Worm (Caenorhabditis elegans) whole organism, L4 larva: Measurements from ENCODE around the gene Y49A10A.2.
A peak's percentile ranks its signal among the peaks of the same experiment; 100 is the strongest.

Experiments
- D1046.2 ChIP-seq: fragments of 200-800 bp; sonication (Bioruptor generic); IDR thresholded peaks from 2 replicates; pipeline ENCODE4 v1.3.6; 2022; ENCODE audit warnings: missing genetic modification characterization, missing compliant biosample characterization
- F37D6.2 ChIP-seq: sonication (generic microtip); optimal IDR thresholded peaks from 2 replicates; lab custom pipeline; 2016; ENCODE audit warnings: mild to moderate bottlenecking, missing genetic modification characterization, missing compliant biosample characterization
- F49E8.2 ChIP-seq: sonication (generic microtip); optimal IDR thresholded peaks from 2 replicates; lab custom pipeline; 2016; ENCODE audit warnings: missing compliant biosample characterization, mild to moderate bottlenecking, missing genetic modification characterization, borderline replicate concordance
- R02D3.7 ChIP-seq: fragments of 150-350 bp; sonication (generic microtip); optimal IDR thresholded peaks from 3 replicates; lab custom pipeline; 2014; ENCODE audit warnings: missing biosample characterization, missing genetic modification characterization
- T20F7.1 ChIP-seq: fragments of 200-800 bp; sonication (Bioruptor generic); optimal IDR thresholded peaks from 2 replicates; lab custom pipeline; 2018; ENCODE audit warnings: mild to moderate bottlenecking, missing genetic modification characterization, missing compliant biosample characterization
- Y48G9A.11 ChIP-seq: fragments of 200-800 bp; sonication (Bioruptor generic); IDR thresholded peaks from 2 replicates; pipeline ENCODE4 v1.3.6; 2022; ENCODE audit warnings: missing genetic modification reagents, missing genetic modification characterization, missing compliant biosample characterization
- ZK546.5 ChIP-seq, 2 experiments: sonication (generic microtip); optimal IDR thresholded peaks; 2 replicates each; lab custom pipeline; 2017; ENCODE audit warnings: missing biosample characterization in 2 of 2, missing genetic modification characterization in 2 of 2
- aha-1 ChIP-seq: fragments of 150-350 bp; peaks from one replicate; lab custom pipeline; 2014; ENCODE audit warnings: missing biosample characterization, missing genetic modification characterization
- aly-2 ChIP-seq: sonication (generic microtip); optimal IDR thresholded peaks from 2 replicates; lab custom pipeline; 2018; ENCODE audit warnings: missing biosample characterization, missing genetic modification characterization
- attf-4 ChIP-seq: sonication (generic microtip); optimal IDR thresholded peaks from 3 replicates; lab custom pipeline; 2017; ENCODE audit warnings: missing biosample characterization, missing genetic modification characterization
- ceh-28 ChIP-seq: fragments of 150-350 bp; optimal IDR thresholded peaks from 2 replicates; lab custom pipeline; 2014; ENCODE audit warnings: missing biosample characterization, missing genetic modification reagents, missing genetic modification characterization
- ceh-32 ChIP-seq: sonication (generic microtip); optimal IDR thresholded peaks from 2 replicates; lab custom pipeline; 2016; ENCODE audit warnings: mild to moderate bottlenecking, missing genetic modification characterization, missing compliant biosample characterization; ENCODE audit not compliant: poor library complexity
- ceh-44 ChIP-seq: fragments of 200-800 bp; sonication (Bioruptor generic); IDR thresholded peaks from 2 replicates; pipeline ENCODE4 v1.3.6; 2022; ENCODE audit warnings: missing genetic modification reagents, missing genetic modification characterization, missing compliant biosample characterization
- daf-16 ChIP-seq, 3 experiments: sonication (generic microtip); optimal IDR thresholded peaks; 2 replicates each; lab custom pipeline; 2016 to 2017; ENCODE audit warnings: missing genetic modification characterization in 3 of 3, missing genetic modification reagents in 3 of 3, mild to moderate bottlenecking in 2 of 3, missing compliant biosample characterization in 2 of 3, missing biosample characterization in 1 of 3, moderate library complexity in 1 of 3
- daf-19 ChIP-seq: fragments of 200-800 bp; sonication (Bioruptor generic); conservative IDR thresholded peaks from 2 replicates; pipeline ENCODE4 v1.3.6; 2022; ENCODE audit warnings: missing genetic modification characterization, missing compliant biosample characterization
- daf-8 ChIP-seq: fragments of 200-800 bp; sonication (Bioruptor generic); IDR thresholded peaks from 2 replicates; pipeline ENCODE4 v1.3.6; 2022; ENCODE audit warnings: missing genetic modification characterization, missing compliant biosample characterization
- dmd-6 ChIP-seq: fragments of 200-800 bp; sonication (Bioruptor generic); IDR thresholded peaks from 2 replicates; pipeline ENCODE4 v1.3.6; 2022; ENCODE audit warnings: missing genetic modification reagents, missing genetic modification characterization, missing compliant biosample characterization
- dmd-8 ChIP-seq: fragments of 200-800 bp; sonication (Bioruptor generic); IDR thresholded peaks from 2 replicates; pipeline ENCODE4 v1.3.6; 2022; ENCODE audit warnings: missing genetic modification characterization, missing compliant biosample characterization
- dve-1 ChIP-seq: sonication (generic microtip); optimal IDR thresholded peaks from 2 replicates; lab custom pipeline; 2017; ENCODE audit warnings: antibody characterized with exemption, mild to moderate bottlenecking, missing genetic modification characterization, missing compliant biosample characterization; ENCODE audit not compliant: insufficient read depth
- fkh-10 ChIP-seq: fragments of 150-350 bp; optimal IDR thresholded peaks from 2 replicates; lab custom pipeline; 2014; ENCODE audit warnings: missing biosample characterization, missing genetic modification reagents, missing genetic modification characterization
- fos-1 ChIP-seq: fragments of 150-350 bp; optimal IDR thresholded peaks from 2 replicates; lab custom pipeline; 2014; ENCODE audit warnings: missing biosample characterization, missing genetic modification characterization
- hif-1 ChIP-seq, 2 experiments: sonication (generic microtip); optimal IDR thresholded peaks; 2 replicates each; lab custom pipeline; 2016 to 2017; ENCODE audit warnings: missing compliant biosample characterization in 2 of 2, missing genetic modification characterization in 2 of 2, missing genetic modification reagents in 2 of 2, missing genotype in 2 of 2, mild to moderate bottlenecking in 1 of 2
- hlh-30 ChIP-seq: sonication (generic microtip); optimal IDR thresholded peaks from 2 replicates; lab custom pipeline; 2017; ENCODE audit warnings: antibody characterized with exemption, mild to moderate bottlenecking, missing genetic modification characterization, missing compliant biosample characterization; ENCODE audit not compliant: insufficient read depth
- hmg-1.1 ChIP-seq: fragments of 200-800 bp; sonication (Bioruptor generic); IDR thresholded peaks from 2 replicates; pipeline ENCODE4 v1.3.6; 2022; ENCODE audit warnings: missing genetic modification reagents, missing genetic modification characterization, missing compliant biosample characterization
- jun-1 ChIP-seq: fragments of 150-350 bp; optimal IDR thresholded peaks from 2 replicates; lab custom pipeline; 2014; ENCODE audit warnings: missing biosample characterization, missing genetic modification reagents, missing genetic modification characterization
- lin-38 ChIP-seq: fragments of 200-800 bp; sonication (Bioruptor generic); IDR thresholded peaks from 2 replicates; pipeline ENCODE4 v1.3.6; 2022; ENCODE audit warnings: missing genetic modification reagents, missing genetic modification characterization, missing compliant biosample characterization
- lir-3 ChIP-seq: sonication (generic microtip); optimal IDR thresholded peaks from 2 replicates; lab custom pipeline; 2016; ENCODE audit warnings: mild to moderate bottlenecking, missing genetic modification characterization, missing compliant biosample characterization
- lsy-2 ChIP-seq, 2 experiments: fragments of 150-350 bp in 1 of 2; sonication (generic microtip) in 1 of 2; optimal IDR thresholded peaks; 2 replicates each; lab custom pipeline; 2014 to 2017; ENCODE audit warnings: missing biosample characterization in 2 of 2, missing genetic modification characterization in 2 of 2
- mdl-1 ChIP-seq, 2 experiments: fragments of 150-350 bp in 1 of 2; sonication (generic microtip) in 1 of 2; optimal IDR thresholded peaks; 2 replicates each; lab custom pipeline; 2014 to 2017; ENCODE audit warnings: missing biosample characterization in 2 of 2, missing genetic modification characterization in 2 of 2
- mdt-29 ChIP-seq: fragments of 200-800 bp; sonication (Bioruptor generic); IDR thresholded peaks from 2 replicates; pipeline ENCODE4 v1.3.6; 2022; ENCODE audit warnings: missing genetic modification reagents, missing genetic modification characterization, missing compliant biosample characterization
- mep-1 ChIP-seq: fragments of 150-350 bp; sonication (generic microtip); optimal IDR thresholded peaks from 3 replicates; lab custom pipeline; 2014; ENCODE audit warnings: missing biosample characterization, missing genetic modification characterization
- mes-2 ChIP-seq: sonication (generic microtip); optimal IDR thresholded peaks from 2 replicates; lab custom pipeline; 2016; ENCODE audit warnings: missing genotype, mild to moderate bottlenecking, missing genetic modification characterization, missing compliant biosample characterization; ENCODE audit not compliant: poor library complexity, severe bottlenecking
- nhr-10 ChIP-seq: fragments of 150-350 bp; optimal IDR thresholded peaks from 2 replicates; lab custom pipeline; 2014; ENCODE audit warnings: missing biosample characterization, missing genetic modification characterization
- nhr-111 ChIP-seq: fragments of 200-800 bp; sonication (Bioruptor generic); optimal IDR thresholded peaks from 2 replicates; lab custom pipeline; 2018; ENCODE audit warnings: mild to moderate bottlenecking, missing genetic modification characterization, missing compliant biosample characterization
- nhr-25 ChIP-seq: sonication (generic microtip); optimal IDR thresholded peaks from 2 replicates; lab custom pipeline; 2017; ENCODE audit warnings: missing genetic modification characterization, mild to moderate bottlenecking, missing compliant biosample characterization, antibody characterized with exemption, moderate library complexity, borderline replicate concordance; ENCODE audit not compliant: insufficient read depth
- nhr-28 ChIP-seq: fragments of 150-350 bp; optimal IDR thresholded peaks from 2 replicates; lab custom pipeline; 2014; ENCODE audit warnings: missing biosample characterization, missing genetic modification characterization
- nhr-41 ChIP-seq: fragments of 200-800 bp; sonication (Bioruptor generic); IDR thresholded peaks from 2 replicates; pipeline ENCODE4 v1.3.6; 2022; ENCODE audit warnings: missing genetic modification reagents, missing genetic modification characterization, missing compliant biosample characterization
- nhr-48 ChIP-seq: sonication (generic microtip); optimal IDR thresholded peaks from 2 replicates; lab custom pipeline; 2016; ENCODE audit warnings: mild to moderate bottlenecking, missing genetic modification characterization, missing compliant biosample characterization
- nhr-6 ChIP-seq: fragments of 150-350 bp; optimal IDR thresholded peaks from 2 replicates; lab custom pipeline; 2014; ENCODE audit warnings: missing biosample characterization, missing genetic modification characterization
- nhr-76 ChIP-seq: fragments of 150-350 bp; optimal IDR thresholded peaks from 2 replicates; lab custom pipeline; 2014; ENCODE audit warnings: missing biosample characterization, missing genetic modification characterization
- pha-4 ChIP-seq, 2 experiments: fragments of 150-350 bp in 1 of 2; fragments of 200-800 bp in 1 of 2; sonication (Bioruptor generic) in 1 of 2; IDR thresholded peaks in 1 of 2; optimal IDR thresholded peaks in 1 of 2; 2 replicates each; pipeline versions ENCODE4 v1.3.6 to Lab custom; 2014 to 2022; ENCODE audit warnings: missing genetic modification characterization in 2 of 2, missing genetic modification reagents in 2 of 2, missing biosample characterization in 1 of 2, missing compliant biosample characterization in 1 of 2
- rbr-2 ChIP-seq: sonication (generic microtip); optimal IDR thresholded peaks from 2 replicates; lab custom pipeline; 2016; ENCODE audit warnings: missing genotype, missing genetic modification characterization, missing compliant biosample characterization
- saeg-2 ChIP-seq: fragments of 200-800 bp; sonication (Bioruptor generic); IDR thresholded peaks from 2 replicates; pipeline ENCODE4 v1.3.6; 2022; ENCODE audit warnings: missing genetic modification reagents, missing genetic modification characterization, missing compliant biosample characterization
- sdz-12 ChIP-seq: fragments of 200-800 bp; sonication (Bioruptor generic); optimal IDR thresholded peaks from 2 replicates; lab custom pipeline; 2018; ENCODE audit warnings: mild to moderate bottlenecking, missing genetic modification characterization, missing compliant biosample characterization
- set-16 ChIP-seq: fragments of 200-800 bp; sonication (Bioruptor generic); IDR thresholded peaks from 2 replicates; pipeline ENCODE4 v1.3.6; 2022; ENCODE audit warnings: missing genetic modification reagents, missing genetic modification characterization, missing compliant biosample characterization
- skn-1 ChIP-seq: fragments of 150-350 bp; optimal IDR thresholded peaks from 2 replicates; lab custom pipeline; 2014; ENCODE audit warnings: missing biosample characterization, missing genetic modification characterization
- snpc-4 ChIP-seq: fragments of 150-350 bp; optimal IDR thresholded peaks from 2 replicates; lab custom pipeline; 2014; ENCODE audit warnings: missing biosample characterization, missing genetic modification characterization
- spr-3 ChIP-seq: fragments of 200-800 bp; sonication (Bioruptor generic); optimal IDR thresholded peaks from 2 replicates; lab custom pipeline; 2018; ENCODE audit warnings: mild to moderate bottlenecking, missing genetic modification characterization, missing compliant biosample characterization
- vab-7 ChIP-seq: fragments of 200-800 bp; sonication (Bioruptor generic); IDR thresholded peaks from 2 replicates; pipeline ENCODE4 v1.3.6; 2022; ENCODE audit warnings: missing genetic modification reagents, missing genetic modification characterization, missing compliant biosample characterization
- zfp-3 ChIP-seq: fragments of 200-800 bp; sonication (Bioruptor generic); conservative IDR thresholded peaks from 2 replicates; pipeline ENCODE4 v1.3.6; 2022; ENCODE audit warnings: missing genetic modification reagents, missing genetic modification characterization, missing compliant biosample characterization

Gene Y49A10A.2

ce11 chrX:10372556-10372955 lies at the start of gene Y49A10A.2:
TSS of gene Y49A10A.2 (minus strand) at chrX:10372664.
- no peak for TF ChIP-seq ceh-32 (tag; lab: Kevin White, UChicago)
- TF ChIP-seq ceh-28 (tag; lab: Kevin White, UChicago), result no peak
- TF ChIP-seq attf-4 (tag; lab: Kevin White, UChicago), result no peak
- no peak for TF ChIP-seq nhr-25 (tag; lab: Kevin White, UChicago)
- no peak for TF ChIP-seq zfp-3 (GFP tag; lab: Robert Waterston, UW)
- peak; percentile 1 for TF ChIP-seq dve-1 (tag; lab: Kevin White, UChicago)
- no peak for TF ChIP-seq D1046.2 (GFP tag; lab: Robert Waterston, UW)
- no peak for TF ChIP-seq vab-7 (GFP tag; lab: Robert Waterston, UW)
- TF ChIP-seq mep-1 (tag; lab: Kevin White, UChicago), result peak; percentile 1
- TF ChIP-seq R02D3.7 (tag; lab: Kevin White, UChicago), result no peak
- TF ChIP-seq aha-1 (tag; lab: Kevin White, UChicago), result no peak
- no peak for TF ChIP-seq lin-38
- TF ChIP-seq lsy-2 (tag; optimal IDR thresholded peaks at IDR 0.05; lab: Kevin White, UChicago), result peak in 1 of 2 experiments; percentile 4
- no peak for TF ChIP-seq nhr-41
- no peak for TF ChIP-seq daf-8
- no peak for TF ChIP-seq daf-16 (GFP tag; optimal IDR thresholded peaks at IDR 0.05; lab: Kevin White, UChicago)
- TF ChIP-seq daf-16 (tag; optimal IDR thresholded peaks at IDR 0.05; lab: Kevin White, UChicago), result no peak
- no peak for TF ChIP-seq F37D6.2 (tag; lab: Kevin White, UChicago)
- no peak for TF ChIP-seq fkh-10 (GFP tag; lab: Kevin White, UChicago)
- no peak for TF ChIP-seq jun-1 (tag; lab: Kevin White, UChicago)
- TF ChIP-seq hlh-30 (tag; lab: Kevin White, UChicago), result peak; percentile 10
- TF ChIP-seq snpc-4 (tag; lab: Kevin White, UChicago), result no peak
- no peak for TF ChIP-seq nhr-111 (GFP tag; lab: Kevin White, UChicago)
- no peak for TF ChIP-seq fos-1
- TF ChIP-seq nhr-28 (tag; lab: Kevin White, UChicago), result no peak
- no peak for TF ChIP-seq saeg-2 (GFP tag; lab: Robert Waterston, UW)
- no peak for TF ChIP-seq ZK546.5 (tag; optimal IDR thresholded peaks at IDR 0.05; lab: Kevin White, UChicago)
- peak; percentile 31; the same call in 1 of the 2 replicates for TF ChIP-seq hmg-1.1 (GFP tag; lab: Robert Waterston, UW)
- no peak for TF ChIP-seq daf-19 (GFP tag; lab: Robert Waterston, UW)
- TF ChIP-seq Y48G9A.11 (GFP tag; lab: Robert Waterston, UW), result no peak
- TF ChIP-seq rbr-2 (tag; lab: Kevin White, UChicago), result peak; percentile 41
- peak; percentile 66 for TF ChIP-seq mes-2 (tag; lab: Kevin White, UChicago)
- TF ChIP-seq ceh-44, result no peak
- TF ChIP-seq sdz-12 (GFP tag; lab: Kevin White, UChicago), result no peak
- TF ChIP-seq mdt-29 (GFP tag; lab: Robert Waterston, UW), result no peak
- no peak for TF ChIP-seq nhr-10 (tag; lab: Kevin White, UChicago)
- no peak for TF ChIP-seq T20F7.1 (GFP tag; lab: Kevin White, UChicago)
- TF ChIP-seq hif-1 (tag; optimal IDR thresholded peaks at IDR 0.05; lab: Kevin White, UChicago), result peak in 1 of 2 experiments; percentile 3
- no peak for TF ChIP-seq nhr-6 (tag; lab: Kevin White, UChicago)
- TF ChIP-seq spr-3 (GFP tag; lab: Kevin White, UChicago), result no peak
- TF ChIP-seq pha-4 (GFP tag; IDR thresholded peaks at IDR 0.05; lab: Robert Waterston, UW), result no peak
- no peak for TF ChIP-seq pha-4 (tag; optimal IDR thresholded peaks at IDR 0.05; lab: Kevin White, UChicago)
- TF ChIP-seq skn-1 (tag; lab: Kevin White, UChicago), result no peak
- no peak for TF ChIP-seq set-16
- TF ChIP-seq lir-3 (tag; lab: Kevin White, UChicago), result no peak
- TF ChIP-seq nhr-76 (tag; lab: Kevin White, UChicago), result no peak
- no peak for TF ChIP-seq aly-2 (tag; lab: Kevin White, UChicago)
- no peak for TF ChIP-seq dmd-8 (GFP tag; lab: Robert Waterston, UW)
- 0 out of 2 replicates have a peak, but pooled peaks have one; percentile 9 for TF ChIP-seq dmd-6 (GFP tag; lab: Robert Waterston, UW)
- TF ChIP-seq nhr-48 (tag; lab: Kevin White, UChicago), result no peak
- no peak for TF ChIP-seq F49E8.2
- peak in 1 of 2 experiments; percentile 24 for TF ChIP-seq mdl-1 (tag; optimal IDR thresholded peaks at IDR 0.05; lab: Kevin White, UChicago)
